Fruit fly (Drosophila melanogaster) whole organism, embryonic: Measurements from ENCODE around the gene Rbfox1.
A peak's percentile ranks its signal among the peaks of the same experiment; 100 is the strongest.

Source experiments
- Awh ChIP-seq: fragments of 200-800 bp; sonication (Bioruptor generic); IDR thresholded peaks from 2 replicates; pipeline ENCODE4, ENCODE4 v1.3.6; 2022; ENCODE audit warnings: missing biosample characterization, missing genetic modification characterization
- CG10959 ChIP-seq: fragments of 200-800 bp; sonication (Bioruptor generic); IDR thresholded peaks from 2 replicates; pipeline ENCODE4 v1.3.6; 2022; ENCODE audit warnings: missing biosample characterization, missing genetic modification characterization
- CG11085 ChIP-seq: fragments of 200-800 bp; sonication (Bioruptor generic); IDR thresholded peaks from 2 replicates; pipeline ENCODE4 v1.3.6; 2022; ENCODE audit warnings: missing biosample characterization, missing genetic modification characterization
- CG12769 ChIP-seq: fragments of 200-800 bp; sonication (Bioruptor generic); optimal IDR thresholded peaks from 2 replicates; lab custom pipeline; 2019; ENCODE audit warnings: missing biosample characterization, mild to moderate bottlenecking, missing genetic modification characterization, moderate library complexity
- CG14014 ChIP-seq: fragments of 200-800 bp; sonication (Bioruptor generic); IDR thresholded peaks from 2 replicates; pipeline ENCODE4 v1.3.6; 2022; ENCODE audit warnings: missing biosample characterization, missing genetic modification characterization
- CG15011 ChIP-seq: fragments of 200-800 bp; sonication (Bioruptor generic); optimal IDR thresholded peaks from 3 replicates; lab custom pipeline; 2018; ENCODE audit warnings: missing biosample characterization, mild to moderate bottlenecking, missing genetic modification characterization
- CG1529 ChIP-seq: fragments of 200-800 bp; sonication (Bioruptor generic); optimal IDR thresholded peaks from 3 replicates; lab custom pipeline; 2018; ENCODE audit warnings: missing biosample characterization, missing genetic modification characterization
- CG16779 ChIP-seq: fragments of 200-800 bp; sonication (Bioruptor generic); IDR thresholded peaks from 2 replicates; pipeline ENCODE4 v1.3.6; 2022; ENCODE audit warnings: missing biosample characterization, missing genetic modification characterization
- CG17328 ChIP-seq: fragments of 200-800 bp; sonication (Bioruptor generic); IDR thresholded peaks from 2 replicates; pipeline ENCODE4 v1.3.6; 2022; ENCODE audit warnings: missing biosample characterization, missing genetic modification characterization
- CG17361 ChIP-seq: fragments of 200-800 bp; sonication (Bioruptor generic); IDR thresholded peaks from 3 replicates; pipeline ENCODE4 v1.3.6; 2022; ENCODE audit warnings: missing biosample characterization, missing genetic modification characterization
- CG2889 ChIP-seq: fragments of 200-800 bp; sonication (Bioruptor generic); IDR thresholded peaks from 3 replicates; pipeline ENCODE4 v1.3.6; 2022; ENCODE audit warnings: missing biosample characterization, missing genetic modification characterization
- CG3065 ChIP-seq: fragments of 200-800 bp; sonication (Bioruptor generic); optimal IDR thresholded peaks from 2 replicates; lab custom pipeline; 2016; ENCODE audit warnings: missing biosample characterization, missing genetic modification characterization
- CG31441 ChIP-seq: fragments of 200-800 bp; sonication (Bioruptor generic); IDR thresholded peaks from 2 replicates; pipeline ENCODE4 v1.3.6; 2022; ENCODE audit warnings: missing biosample characterization, missing genetic modification characterization
- CG7556 ChIP-seq: fragments of 200-800 bp; sonication (Bioruptor generic); optimal IDR thresholded peaks from 2 replicates; lab custom pipeline; 2017; ENCODE audit warnings: missing biosample characterization, mild to moderate bottlenecking, missing genetic modification characterization
- CG8089 ChIP-seq: fragments of 200-800 bp; sonication (Bioruptor generic); optimal IDR thresholded peaks from 3 replicates; lab custom pipeline; 2016; ENCODE audit warnings: missing biosample characterization, missing genetic modification characterization
- CG8359 ChIP-seq: fragments of 200-800 bp; sonication (Bioruptor generic); optimal IDR thresholded peaks from 2 replicates; lab custom pipeline; 2017; ENCODE audit warnings: missing biosample characterization, mild to moderate bottlenecking, missing genetic modification characterization, borderline replicate concordance
- Deaf1 ChIP-seq: fragments of 200-800 bp; optimal IDR thresholded peaks from 3 replicates; lab custom pipeline; 2019; ENCODE audit warnings: missing biosample characterization, mild to moderate bottlenecking, missing genetic modification characterization, moderate library complexity
- Dfd ChIP-seq, 2 experiments: fragments of >200 bp; optimal IDR thresholded peaks; 2 replicates each; lab custom pipeline; 2017; ENCODE audit warnings: missing biosample characterization in 2 of 2, missing genetic modification characterization in 2 of 2
- E2f2 ChIP-seq: fragments of 200-800 bp; sonication (Bioruptor generic); IDR thresholded peaks from 2 replicates; pipeline ENCODE4 v1.3.6; 2022; ENCODE audit warnings: missing biosample characterization, missing genetic modification characterization
- HLHmδ ChIP-seq: fragments of 200-800 bp; sonication (Bioruptor generic); optimal IDR thresholded peaks from 2 replicates; lab custom pipeline; 2018; ENCODE audit warnings: missing biosample characterization, mild to moderate bottlenecking, missing genetic modification characterization, moderate library complexity
- Hr51 ChIP-seq, 2 experiments: fragments of 200-800 bp; sonication (Bioruptor generic); optimal IDR thresholded peaks; 2 replicates in 1 of 2; 3 replicates in 1 of 2; lab custom pipeline; 2016 to 2018; ENCODE audit warnings: missing biosample characterization in 2 of 2, missing genetic modification characterization in 2 of 2, mild to moderate bottlenecking in 1 of 2, moderate library complexity in 1 of 2
- MBD-R2 ChIP-seq: fragments of 200-800 bp; sonication (Bioruptor generic); IDR thresholded peaks from 2 replicates; pipeline ENCODE4 v1.3.6; 2022; ENCODE audit warnings: missing biosample characterization, missing genetic modification characterization
- MTF-1 ChIP-seq: fragments of 200-800 bp; sonication (Bioruptor generic); optimal IDR thresholded peaks from 2 replicates; lab custom pipeline; 2018; ENCODE audit warnings: missing biosample characterization, mild to moderate bottlenecking, missing genetic modification characterization, borderline replicate concordance
- Myb ChIP-seq: fragments of 200-800 bp; sonication (Bioruptor generic); optimal IDR thresholded peaks from 2 replicates; lab custom pipeline; 2016; ENCODE audit warnings: missing biosample characterization, missing genetic modification characterization
- Neu2 ChIP-seq: fragments of 200-800 bp; sonication (Bioruptor generic); optimal IDR thresholded peaks from 3 replicates; lab custom pipeline; 2016; ENCODE audit warnings: missing biosample characterization, missing genetic modification characterization, borderline replicate concordance
- Nf-YA ChIP-seq: fragments of 200-800 bp; sonication (Bioruptor generic); IDR thresholded peaks from 2 replicates; pipeline ENCODE4 v1.3.6; 2022; ENCODE audit warnings: missing biosample characterization, missing genetic modification characterization
- Oli ChIP-seq: fragments of 200-800 bp; sonication (Bioruptor generic); optimal IDR thresholded peaks from 2 replicates; lab custom pipeline; 2018; ENCODE audit warnings: missing biosample characterization, mild to moderate bottlenecking, missing genetic modification characterization, moderate library complexity
- Xrp1 ChIP-seq: fragments of 200-800 bp; sonication (Bioruptor generic); IDR thresholded peaks from 2 replicates; pipeline ENCODE4 v1.3.6; 2022; ENCODE audit warnings: missing biosample characterization, missing genetic modification characterization
- abd-A ChIP-seq: fragments of 200-800 bp; sonication (Bioruptor generic); optimal IDR thresholded peaks from 3 replicates; lab custom pipeline; 2019; ENCODE audit warnings: missing biosample characterization, mild to moderate bottlenecking, missing genetic modification characterization, moderate library complexity
- al ChIP-seq: fragments of 200-800 bp; sonication (Bioruptor generic); IDR thresholded peaks from 2 replicates; pipeline ENCODE4 v1.3.6; 2022; ENCODE audit warnings: missing biosample characterization, missing genetic modification characterization
- cwo ChIP-seq: fragments of 200-800 bp; sonication (Bioruptor generic); optimal IDR thresholded peaks from 3 replicates; lab custom pipeline; 2017; ENCODE audit warnings: missing biosample characterization, missing genetic modification characterization, mild to moderate bottlenecking, moderate library complexity, missing genetic modification reagents
- fd3F ChIP-seq: fragments of 200-800 bp; sonication (Bioruptor generic); optimal IDR thresholded peaks from 2 replicates; lab custom pipeline; 2018; ENCODE audit warnings: missing biosample characterization, mild to moderate bottlenecking, missing genetic modification characterization, moderate library complexity
- fd96Cb ChIP-seq: fragments of 200-800 bp; sonication (Bioruptor generic); optimal IDR thresholded peaks from 2 replicates; lab custom pipeline; 2018; ENCODE audit warnings: missing biosample characterization, mild to moderate bottlenecking, missing genetic modification characterization, moderate library complexity
- gcm2 ChIP-seq: fragments of 200-800 bp; sonication (Bioruptor generic); optimal IDR thresholded peaks from 2 replicates; lab custom pipeline; 2016; ENCODE audit warnings: missing biosample characterization, missing genetic modification characterization
- gsb ChIP-seq: fragments of 200-800 bp; sonication (Bioruptor generic); IDR thresholded peaks from 2 replicates; pipeline ENCODE4 v1.3.6; 2022; ENCODE audit warnings: missing biosample characterization, missing genetic modification characterization
- inv ChIP-seq: fragments of 200-800 bp; sonication (Bioruptor generic); IDR thresholded peaks from 2 replicates; pipeline ENCODE4 v1.3.6; 2022; ENCODE audit warnings: missing biosample characterization, missing genetic modification characterization; ENCODE audit not compliant: partially characterized antibody
- kay ChIP-seq: fragments of 200-800 bp; sonication (Bioruptor generic); optimal IDR thresholded peaks from 2 replicates; lab custom pipeline; 2016; ENCODE audit warnings: missing biosample characterization, missing genetic modification characterization
- ken ChIP-seq: fragments of 200-800 bp; sonication (Bioruptor generic); IDR thresholded peaks from 3 replicates; pipeline ENCODE4 v1.3.6; 2022; ENCODE audit warnings: missing biosample characterization, missing genetic modification characterization
- nerfin-1 ChIP-seq: fragments of 200-800 bp; sonication (Bioruptor generic); optimal IDR thresholded peaks from 3 replicates; lab custom pipeline; 2019; ENCODE audit warnings: missing biosample characterization, mild to moderate bottlenecking, missing genetic modification characterization, moderate library complexity
- pb ChIP-seq: fragments of 200-800 bp; sonication (Bioruptor generic); optimal IDR thresholded peaks from 3 replicates; lab custom pipeline; 2016; ENCODE audit warnings: missing biosample characterization, missing genetic modification characterization
- pfk ChIP-seq: fragments of 200-800 bp; sonication (Bioruptor generic); optimal IDR thresholded peaks from 2 replicates; lab custom pipeline; 2018; ENCODE audit warnings: missing biosample characterization, mild to moderate bottlenecking, missing genetic modification characterization, moderate library complexity
- sima ChIP-seq: fragments of 200-800 bp; sonication (Bioruptor generic); optimal IDR thresholded peaks from 2 replicates; lab custom pipeline; 2016; ENCODE audit warnings: missing biosample characterization, missing genetic modification characterization
- ssp ChIP-seq: fragments of 200-800 bp; sonication (Bioruptor generic); IDR thresholded peaks from 2 replicates; pipeline ENCODE4 v1.3.6; 2022; ENCODE audit warnings: missing biosample characterization, missing genetic modification characterization
- trh ChIP-seq: fragments of 200-800 bp; sonication (Bioruptor generic); optimal IDR thresholded peaks from 2 replicates; lab custom pipeline; 2016; ENCODE audit warnings: missing biosample characterization, missing genetic modification characterization
- yki ChIP-seq: fragments of >200 bp; optimal IDR thresholded peaks from 3 replicates; lab custom pipeline; 2018

Rbfox1 gene

dm6 chr3L:10599512-10599911 is 118.3 kb downstream of the Rbfox1 start (continued):
- peak; percentile 34 for TF ChIP-seq cwo
- TF ChIP-seq CG8089 (GFP tag; lab: Kevin White, UChicago), result no peak
- TF ChIP-seq CG7556 (GFP tag; lab: Kevin White, UChicago), result peak; percentile 10
- no peak for TF ChIP-seq CG8359 (GFP tag; lab: Kevin White, UChicago)
- no peak for TF ChIP-seq fd3F (GFP tag; lab: Kevin White, UChicago)
- no peak for TF ChIP-seq gcm2 (GFP tag; lab: Kevin White, UChicago)
- no peak for TF ChIP-seq inv (GFP tag; lab: Robert Waterston, UW)
- no peak for TF ChIP-seq E2f2 (GFP tag; lab: Robert Waterston, UW)
- TF ChIP-seq Oli (tag; lab: Kevin White, UChicago), result no peak
- no peak for TF ChIP-seq sima (GFP tag; lab: Kevin White, UChicago)
- no peak for TF ChIP-seq MTF-1
- TF ChIP-seq HLHmδ, result no peak
- no peak for TF ChIP-seq ken
- no peak for TF ChIP-seq MBD-R2 (GFP tag; lab: Robert Waterston, UW)
- no peak for TF ChIP-seq Nf-YA (GFP tag; lab: Robert Waterston, UW)
- TF ChIP-seq CG14014, result no peak
- no peak for TF ChIP-seq CG10959

- no peak for TF ChIP-seq yki
- TF ChIP-seq CG1529 (GFP tag; lab: Kevin White, UChicago), result no peak
- no peak for TF ChIP-seq CG16779 (GFP tag; lab: Robert Waterston, UW)
- TF ChIP-seq ssp (GFP tag; lab: Robert Waterston, UW), result no peak
- TF ChIP-seq gsb (GFP tag; lab: Robert Waterston, UW), result no peak
- no peak for TF ChIP-seq CG17361 (GFP tag; lab: Robert Waterston, UW)
- no peak for TF ChIP-seq Neu2 (GFP tag; lab: Kevin White, UChicago)
- no peak for TF ChIP-seq nerfin-1 (tag; lab: Kevin White, UChicago)
- no peak for TF ChIP-seq CG31441 (GFP tag; lab: Robert Waterston, UW)
- TF ChIP-seq CG17328 (GFP tag; lab: Robert Waterston, UW), result no peak
- TF ChIP-seq pfk (GFP tag; lab: Kevin White, UChicago), result no peak
- TF ChIP-seq Deaf1 (tag; lab: Kevin White, UChicago), result no peak
- TF ChIP-seq abd-A (tag; lab: Kevin White, UChicago), result no peak
- TF ChIP-seq pb (GFP tag; lab: Kevin White, UChicago), result no peak
- no peak for TF ChIP-seq CG2889 (GFP tag; lab: Robert Waterston, UW)
- TF ChIP-seq CG11085 (GFP tag; lab: Robert Waterston, UW), result no peak
- TF ChIP-seq fd96Cb, result no peak
- no peak for TF ChIP-seq Myb
- TF ChIP-seq Xrp1, result no peak
- TF ChIP-seq Awh (GFP tag; lab: Robert Waterston, UW), result no peak
Measured at dm6 chr3L:10623476-10623875, 142.3 kb downstream of the Rbfox1 start, which contains the start of gene CG42521. Gene CG42521 (minus strand): TSS chr3L:10623576.

DNA sequence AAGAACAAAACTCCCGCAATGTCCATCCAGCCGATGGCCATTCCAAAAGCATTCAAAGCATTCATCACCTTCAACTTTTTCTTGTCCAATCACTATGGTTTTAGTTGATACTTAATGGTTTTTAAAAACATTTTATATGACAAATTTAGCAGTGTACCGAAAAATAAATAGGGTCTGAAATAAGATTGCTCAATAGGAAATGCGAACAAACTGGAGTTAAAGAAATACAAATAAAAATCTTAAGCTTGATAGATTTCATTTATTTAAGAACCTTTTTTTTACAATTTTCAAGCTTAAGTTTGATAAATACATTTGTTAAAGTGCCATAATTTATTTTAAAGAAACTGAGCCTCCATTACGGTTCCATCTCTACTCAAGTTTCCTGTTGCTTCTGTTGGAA is 144.3 kb downstream of the Rbfox1 start, which contains the start of gene CG43127:
TSS of gene CG43127 (minus strand) at position 101 of the 400 bp plus-strand sequence.
- TF ChIP-seq trh (GFP tag; lab: Kevin White, UChicago) (no peak), MTF-1 (no peak), CG15011 (GFP tag; lab: Kevin White, UChicago) (no peak), al (GFP tag; lab: Robert Waterston, UW) (no peak), Dfd (GFP tag; optimal IDR thresholded peaks at IDR 0.05; lab: Kevin White, UChicago) (no peak), Hr51 (GFP tag; optimal IDR thresholded peaks at IDR 0.05; lab: Kevin White, UChicago) (no peak), kay (no peak), CG3065 (no peak), MBD-R2 (GFP tag; lab: Robert Waterston, UW) (no peak), CG12769 (tag; lab: Kevin White, UChicago) (no peak)
